Fruit fly (Drosophila melanogaster) whole organism, embryonic: ENCODE measurements around the gene CG4613.

ENCODE experiments used
- Atf6 ChIP-seq: fragments of 200-800 bp; sonication (Bioruptor generic); IDR thresholded peaks from 2 replicates; pipeline ENCODE4 v1.3.6; 2022; ENCODE audit warnings: missing biosample characterization, missing genetic modification characterization
- Blimp-1 ChIP-seq: fragments of 200-800 bp; sonication (Bioruptor generic); optimal IDR thresholded peaks from 3 replicates; lab custom pipeline; 2018; ENCODE audit warnings: missing biosample characterization, missing genetic modification characterization, mild to moderate bottlenecking, moderate library complexity, missing genetic modification reagents
- CG1024 ChIP-seq: fragments of 200-800 bp; sonication (Bioruptor generic); IDR thresholded peaks from 2 replicates; pipeline ENCODE4 v1.3.6; 2022; ENCODE audit warnings: missing biosample characterization, missing genetic modification characterization
- CG12659 ChIP-seq: fragments of 200-800 bp; sonication (Bioruptor generic); optimal IDR thresholded peaks from 3 replicates; lab custom pipeline; 2017; ENCODE audit warnings: mild to moderate bottlenecking, missing biosample characterization, missing genetic modification reagents, missing genetic modification characterization
- CG13424 ChIP-seq: fragments of 200-800 bp; sonication (Bioruptor generic); optimal IDR thresholded peaks from 2 replicates; lab custom pipeline; 2019; ENCODE audit warnings: missing biosample characterization, mild to moderate bottlenecking, missing genetic modification characterization, moderate library complexity
- CG1602 ChIP-seq: fragments of 200-800 bp; sonication (Bioruptor generic); optimal IDR thresholded peaks from 3 replicates; lab custom pipeline; 2016; ENCODE audit warnings: missing biosample characterization, missing genetic modification characterization
- CG17361 ChIP-seq: fragments of 200-800 bp; sonication (Bioruptor generic); IDR thresholded peaks from 3 replicates; pipeline ENCODE4 v1.3.6; 2022; ENCODE audit warnings: missing biosample characterization, missing genetic modification characterization
- CG17912 ChIP-seq: fragments of 200-800 bp; sonication (Bioruptor generic); optimal IDR thresholded peaks from 2 replicates; lab custom pipeline; 2018; ENCODE audit warnings: missing biosample characterization, mild to moderate bottlenecking, missing genetic modification characterization
- CG18011 ChIP-seq: fragments of 200-800 bp; sonication (Bioruptor generic); optimal IDR thresholded peaks from 2 replicates; lab custom pipeline; 2017; ENCODE audit warnings: missing biosample characterization, missing genetic modification characterization, mild to moderate bottlenecking, moderate library complexity, missing genotype
- CG2678 ChIP-seq: fragments of 200-800 bp; sonication (Bioruptor generic); optimal IDR thresholded peaks from 3 replicates; lab custom pipeline; 2019; ENCODE audit warnings: missing biosample characterization, mild to moderate bottlenecking, missing genetic modification characterization, moderate library complexity
- CG2875 ChIP-seq: fragments of 200-800 bp; sonication (Bioruptor generic); optimal IDR thresholded peaks from 2 replicates; lab custom pipeline; 2017; ENCODE audit warnings: missing biosample characterization, mild to moderate bottlenecking, missing genetic modification characterization, missing genetic modification reagents
- CG3065 ChIP-seq: fragments of 200-800 bp; sonication (Bioruptor generic); optimal IDR thresholded peaks from 2 replicates; lab custom pipeline; 2016; ENCODE audit warnings: missing biosample characterization, missing genetic modification characterization
- CG31224 ChIP-seq: fragments of 200-800 bp; sonication (Bioruptor generic); IDR thresholded peaks from 2 replicates; pipeline ENCODE4 v1.3.6; 2022; ENCODE audit warnings: missing biosample characterization, missing genetic modification characterization
- CG3281 ChIP-seq: fragments of 200-800 bp; sonication (Bioruptor generic); optimal IDR thresholded peaks from 3 replicates; lab custom pipeline; 2017; ENCODE audit warnings: missing biosample characterization, mild to moderate bottlenecking, missing genetic modification characterization
- CG33213 ChIP-seq: fragments of 200-800 bp; sonication (Bioruptor generic); optimal IDR thresholded peaks from 3 replicates; lab custom pipeline; 2016; ENCODE audit warnings: missing biosample characterization, missing genetic modification characterization
- CG4404 ChIP-seq: fragments of 200-800 bp; sonication (Bioruptor generic); IDR thresholded peaks from 2 replicates; pipeline ENCODE4 v1.3.6; 2022; ENCODE audit warnings: missing biosample characterization, missing genetic modification characterization
- CG4707 ChIP-seq: fragments of 200-800 bp; sonication (Bioruptor generic); optimal IDR thresholded peaks from 2 replicates; lab custom pipeline; 2018; ENCODE audit warnings: missing biosample characterization, mild to moderate bottlenecking, missing genetic modification characterization, moderate library complexity
- CG7963 ChIP-seq: fragments of 200-800 bp; sonication (Bioruptor generic); IDR thresholded peaks from 3 replicates; pipeline ENCODE4 v1.3.6; 2022; ENCODE audit warnings: missing biosample characterization, missing genetic modification characterization; ENCODE audit not compliant: partially characterized antibody
- CG8388 ChIP-seq: fragments of 200-800 bp; sonication (Bioruptor generic); optimal IDR thresholded peaks from 2 replicates; lab custom pipeline; 2019; ENCODE audit warnings: missing biosample characterization, mild to moderate bottlenecking, missing genetic modification characterization, moderate library complexity
- CrebB ChIP-seq: fragments of 200-800 bp; sonication (Bioruptor generic); optimal IDR thresholded peaks from 3 replicates; lab custom pipeline; 2018; ENCODE audit warnings: missing biosample characterization, mild to moderate bottlenecking, missing genetic modification characterization
- Ets97D ChIP-seq: fragments of 200-800 bp; sonication (Bioruptor generic); optimal IDR thresholded peaks from 3 replicates; lab custom pipeline; 2016; ENCODE audit warnings: missing biosample characterization, missing genetic modification characterization
- Fer1 ChIP-seq: fragments of 200-800 bp; sonication (Bioruptor generic); optimal IDR thresholded peaks from 2 replicates; lab custom pipeline; 2017; ENCODE audit warnings: missing biosample characterization, mild to moderate bottlenecking, missing genetic modification characterization
- Fer3 ChIP-seq: fragments of 200-800 bp; sonication (Bioruptor generic); optimal IDR thresholded peaks from 2 replicates; lab custom pipeline; 2018; ENCODE audit warnings: missing biosample characterization, mild to moderate bottlenecking, missing genetic modification characterization, moderate library complexity
- Kr ChIP-seq: fragments of 200-800 bp; sonication (Bioruptor generic); optimal IDR thresholded peaks from 2 replicates; lab custom pipeline; 2017; ENCODE audit warnings: missing biosample characterization, mild to moderate bottlenecking, missing genetic modification characterization
- Mrtf ChIP-seq: fragments of 200-800 bp; sonication (Bioruptor generic); IDR thresholded peaks from 3 replicates; pipeline ENCODE4 v1.3.6; 2022; ENCODE audit warnings: missing biosample characterization, missing genetic modification characterization
- Nf-YB ChIP-seq: fragments of 200-800 bp; sonication (Bioruptor generic); optimal IDR thresholded peaks from 3 replicates; lab custom pipeline; 2019; ENCODE audit warnings: missing biosample characterization, mild to moderate bottlenecking, missing genetic modification characterization, moderate library complexity
- Oaz ChIP-seq: fragments of 200-800 bp; sonication (Bioruptor generic); IDR thresholded peaks from 2 replicates; pipeline ENCODE4 v1.3.6; 2022; ENCODE audit warnings: missing biosample characterization, missing genetic modification characterization
- Trl ChIP-seq, 3 experiments: fragments of >200 bp in 2 of 3; fragments of 200-800 bp in 1 of 3; sonication (Bioruptor generic) in 1 of 3; optimal IDR thresholded peaks; 2 replicates in 1 of 3; 3 replicates in 2 of 3; lab custom pipeline; 2016 to 2017; ENCODE audit warnings: missing biosample characterization in 1 of 3, missing genetic modification characterization in 1 of 3
- ara ChIP-seq: fragments of 200-800 bp; sonication (Bioruptor generic); IDR thresholded peaks from 2 replicates; pipeline ENCODE4 v1.3.6; 2022; ENCODE audit warnings: missing biosample characterization, missing genetic modification characterization
- bigmax ChIP-seq: fragments of 200-800 bp; sonication (Bioruptor generic); optimal IDR thresholded peaks from 2 replicates; lab custom pipeline; 2018; ENCODE audit warnings: missing biosample characterization, mild to moderate bottlenecking, missing genetic modification characterization
- br ChIP-seq: fragments of >200 bp; optimal IDR thresholded peaks from 2 replicates; lab custom pipeline; 2017
- da ChIP-seq: fragments of 200-800 bp; sonication (Bioruptor generic); optimal IDR thresholded peaks from 2 replicates; lab custom pipeline; 2016; ENCODE audit warnings: missing biosample characterization, missing genetic modification characterization
- dm ChIP-seq: fragments of 200-800 bp; sonication (Bioruptor generic); optimal IDR thresholded peaks from 3 replicates; lab custom pipeline; 2016; ENCODE audit warnings: missing biosample characterization, missing genetic modification characterization
- dmrt99B ChIP-seq: fragments of 200-800 bp; sonication (Bioruptor generic); optimal IDR thresholded peaks from 2 replicates; lab custom pipeline; 2018; ENCODE audit warnings: missing biosample characterization, mild to moderate bottlenecking, missing genetic modification characterization, moderate library complexity
- eve ChIP-seq, 2 experiments: fragments of >200 bp; optimal IDR thresholded peaks; 2 replicates each; lab custom pipeline; 2017; ENCODE audit warnings: missing biosample characterization in 2 of 2, missing genetic modification characterization in 2 of 2
- fd64A ChIP-seq: fragments of 200-800 bp; sonication (Bioruptor generic); optimal IDR thresholded peaks from 3 replicates; lab custom pipeline; 2018; ENCODE audit warnings: missing biosample characterization, mild to moderate bottlenecking, missing genetic modification characterization
- gce ChIP-seq: fragments of 200-800 bp; sonication (Bioruptor generic); IDR thresholded peaks from 3 replicates; pipeline ENCODE4 v1.3.6; 2022; ENCODE audit warnings: missing biosample characterization, missing genetic modification characterization
- gem ChIP-seq: fragments of 200-800 bp; sonication (Bioruptor generic); optimal IDR thresholded peaks from 2 replicates; lab custom pipeline; 2019; ENCODE audit warnings: missing biosample characterization, mild to moderate bottlenecking, missing genetic modification characterization, moderate library complexity
- jumu ChIP-seq: fragments of 200-800 bp; sonication (Bioruptor generic); optimal IDR thresholded peaks from 3 replicates; lab custom pipeline; 2016; ENCODE audit warnings: missing biosample characterization, missing genetic modification characterization
- kni ChIP-seq: fragments of 200-800 bp; sonication (Bioruptor generic); optimal IDR thresholded peaks from 3 replicates; lab custom pipeline; 2017; ENCODE audit warnings: mild to moderate bottlenecking, missing biosample characterization, missing genetic modification reagents, missing genetic modification characterization
- mirr ChIP-seq: fragments of 200-800 bp; sonication (Bioruptor generic); optimal IDR thresholded peaks from 3 replicates; lab custom pipeline; 2018; ENCODE audit warnings: missing biosample characterization, mild to moderate bottlenecking, missing genetic modification characterization
- onecut ChIP-seq: fragments of 200-800 bp; sonication (Bioruptor generic); IDR thresholded peaks from 2 replicates; pipeline ENCODE4 v1.3.6; 2022; ENCODE audit warnings: missing biosample characterization, missing genetic modification characterization
- sens-2 ChIP-seq: fragments of 200-800 bp; sonication (Bioruptor generic); IDR thresholded peaks from 2 replicates; pipeline ENCODE4 v1.3.6; 2022; ENCODE audit warnings: missing biosample characterization, missing genetic modification characterization
- seq ChIP-seq: fragments of 200-800 bp; sonication (Bioruptor generic); IDR thresholded peaks from 2 replicates; pipeline ENCODE4 v1.3.6; 2022; ENCODE audit warnings: missing biosample characterization, missing genetic modification characterization
- shn ChIP-seq: fragments of 200-800 bp; sonication (Bioruptor generic); optimal IDR thresholded peaks from 3 replicates; lab custom pipeline; 2016; ENCODE audit warnings: missing biosample characterization, missing genetic modification characterization
- sug ChIP-seq: fragments of 200-800 bp; optimal IDR thresholded peaks from 2 replicates; lab custom pipeline; 2019; ENCODE audit warnings: missing biosample characterization, mild to moderate bottlenecking, missing genetic modification characterization, moderate library complexity
- vnd ChIP-seq: fragments of 200-800 bp; sonication (Bioruptor generic); IDR thresholded peaks from 3 replicates; pipeline ENCODE4 v1.3.6; 2022; ENCODE audit warnings: missing biosample characterization, missing genetic modification characterization; ENCODE audit not compliant: partially characterized antibody
- wek ChIP-seq: fragments of 200-800 bp; sonication (Bioruptor generic); optimal IDR thresholded peaks from 3 replicates; lab custom pipeline; 2018; ENCODE audit warnings: missing biosample characterization, mild to moderate bottlenecking, missing genetic modification characterization, moderate library complexity
- zen2 ChIP-seq: fragments of 200-800 bp; sonication (Bioruptor generic); IDR thresholded peaks from 3 replicates; pipeline ENCODE4 v1.3.6; 2022; ENCODE audit warnings: missing biosample characterization, missing genetic modification characterization; ENCODE audit not compliant: partially characterized antibody
- zfh1 ChIP-seq: fragments of 200-800 bp; sonication (Bioruptor generic); IDR thresholded peaks from 3 replicates; pipeline ENCODE4 v1.3.6; 2022; ENCODE audit warnings: missing biosample characterization, missing genetic modification characterization

Gene CG4613

dm6 chr3L:14555052-14555451, 33.6 kb upstream of the CG4613 start (continued):
- TF ChIP-seq zfh1: peak; percentile 57; the same call in 2 of the 3 replicates
- TF ChIP-seq kni (GFP tag; lab: Kevin White, UChicago): peak; percentile 88
- TF ChIP-seq Trl (optimal IDR thresholded peaks at IDR 0.05; lab: Kevin White, UChicago): no peak
- no peak for TF ChIP-seq Trl (GFP tag; optimal IDR thresholded peaks at IDR 0.05; lab: Kevin White, UChicago)
- TF ChIP-seq fd64A (GFP tag; lab: Kevin White, UChicago): peak; percentile 76
- TF ChIP-seq onecut (GFP tag; lab: Robert Waterston, UW): peak; percentile 45
- no peak for TF ChIP-seq bigmax
- no peak for TF ChIP-seq jumu
- TF ChIP-seq CG17912 (GFP tag; lab: Kevin White, UChicago): peak; percentile 65
- no peak for TF ChIP-seq Ets97D (GFP tag; lab: Kevin White, UChicago)
- TF ChIP-seq dm (GFP tag; lab: Kevin White, UChicago): no peak
- peak; percentile 24 for TF ChIP-seq Nf-YB (GFP tag; lab: Kevin White, UChicago)
- no peak for TF ChIP-seq br (lab: Kevin White, UChicago)
- no peak for TF ChIP-seq Oaz (GFP tag; lab: Robert Waterston, UW)
- TF ChIP-seq CG4707: peak; percentile 57
- peak; percentile 63 for TF ChIP-seq Kr
- TF ChIP-seq Blimp-1: peak; percentile 40
- no peak for TF ChIP-seq shn (GFP tag; lab: Kevin White, UChicago)
- TF ChIP-seq dmrt99B (tag; lab: Kevin White, UChicago): peak; percentile 42
- no peak for TF ChIP-seq CG7963
- TF ChIP-seq CG12659: peak; percentile 42
- peak; percentile 83 for TF ChIP-seq mirr (GFP tag; lab: Kevin White, UChicago)
- TF ChIP-seq vnd (GFP tag; lab: Robert Waterston, UW): no peak
- TF ChIP-seq da (GFP tag; lab: Kevin White, UChicago): no peak
- peak; percentile 66 for TF ChIP-seq CrebB (tag; lab: Kevin White, UChicago)
- TF ChIP-seq Fer3 (tag; lab: Kevin White, UChicago): peak; percentile 29
- peak; percentile 69 for TF ChIP-seq Fer1 (GFP tag; lab: Kevin White, UChicago)
- no peak for TF ChIP-seq Atf6 (GFP tag; lab: Robert Waterston, UW)
- TF ChIP-seq ara (GFP tag; lab: Robert Waterston, UW): no peak
- TF ChIP-seq CG13424 (tag; lab: Kevin White, UChicago): peak; percentile 37
- TF ChIP-seq CG8388: no peak
- no peak for TF ChIP-seq zen2 (GFP tag; lab: Robert Waterston, UW)
- 0 out of 2 replicates have a peak, but pooled peaks have one; percentile 38 for TF ChIP-seq seq (GFP tag; lab: Robert Waterston, UW)
- TF ChIP-seq CG1602 (GFP tag; lab: Kevin White, UChicago): no peak
- no peak for TF ChIP-seq Mrtf
- peak in 1 of 2 experiments; percentile 44 for TF ChIP-seq eve (GFP tag; optimal IDR thresholded peaks at IDR 0.05; lab: Kevin White, UChicago)
- no peak for TF ChIP-seq CG33213
- peak; percentile 40 for TF ChIP-seq CG3281 (GFP tag; lab: Kevin White, UChicago)
- TF ChIP-seq wek (GFP tag; lab: Kevin White, UChicago): peak; percentile 53
- TF ChIP-seq sug (tag; lab: Kevin White, UChicago): peak; percentile 90
- TF ChIP-seq CG17361 (GFP tag; lab: Robert Waterston, UW): 0 out of 3 replicates have a peak, but pooled peaks have one; percentile 32
- peak; percentile 15 for TF ChIP-seq gem (tag; lab: Kevin White, UChicago)
- TF ChIP-seq gce (GFP tag; lab: Robert Waterston, UW): no peak
- TF ChIP-seq CG31224 (GFP tag; lab: Robert Waterston, UW): no peak
- TF ChIP-seq CG2875: no peak
- TF ChIP-seq CG2678 (tag; lab: Kevin White, UChicago): peak; percentile 57
- 0 out of 2 replicates have a peak, but pooled peaks have one; percentile 9 for TF ChIP-seq sens-2 (GFP tag; lab: Robert Waterston, UW)
- TF ChIP-seq CG3065 (GFP tag; lab: Kevin White, UChicago): no peak
- no peak for TF ChIP-seq CG1024 (GFP tag; lab: Robert Waterston, UW)
- no peak for TF ChIP-seq CG18011 (GFP tag; lab: Kevin White, UChicago)
- no peak for TF ChIP-seq CG4404 (GFP tag; lab: Robert Waterston, UW)
